Worm (Caenorhabditis elegans): Measurements from ENCODE around the gene kqt-1.

Gene kqt-1

DNA sequence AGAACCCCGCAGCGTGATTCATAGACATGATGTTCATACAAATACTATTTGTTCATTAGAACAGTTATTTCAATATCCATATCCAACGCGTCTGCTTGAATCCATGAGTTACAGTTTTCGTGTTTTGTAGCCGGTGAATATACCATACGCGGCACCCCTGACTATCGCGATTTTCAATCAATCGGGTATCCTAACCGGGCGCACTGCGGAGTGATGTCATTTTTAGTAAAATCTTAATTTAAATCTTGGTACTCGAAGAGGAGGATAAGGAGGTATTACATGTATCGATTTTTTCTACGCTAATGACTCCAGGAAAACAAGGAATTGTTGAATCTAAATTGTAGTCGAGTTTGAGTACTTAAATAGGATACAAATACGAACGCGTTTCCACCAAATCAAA is 50.6 kb downstream of the kqt-1 start:
- TF ChIP-seq ceh-6 (GFP tag; optimal IDR thresholded peaks at IDR 0.05) (no peak), elt-2 (tag; optimal IDR thresholded peaks at IDR 0.05) (no peak), fkh-10 (GFP tag; optimal IDR thresholded peaks at IDR 0.05) (no peak), unc-86 (tag; optimal IDR thresholded peaks at IDR 0.05) (no peak), ama-1 (optimal IDR thresholded peaks at IDR 0.05) (no peak), pha-2 (tag; optimal IDR thresholded peaks at IDR 0.05) (no peak), C08G9.2 (tag; optimal IDR thresholded peaks at IDR 0.05) (no peak), gmeb-2 (tag; optimal IDR thresholded peaks at IDR 0.05) (no peak), mec-3 (tag; optimal IDR thresholded peaks at IDR 0.05; ENCODE audit: borderline replicate concordance) (no peak)

DNA sequence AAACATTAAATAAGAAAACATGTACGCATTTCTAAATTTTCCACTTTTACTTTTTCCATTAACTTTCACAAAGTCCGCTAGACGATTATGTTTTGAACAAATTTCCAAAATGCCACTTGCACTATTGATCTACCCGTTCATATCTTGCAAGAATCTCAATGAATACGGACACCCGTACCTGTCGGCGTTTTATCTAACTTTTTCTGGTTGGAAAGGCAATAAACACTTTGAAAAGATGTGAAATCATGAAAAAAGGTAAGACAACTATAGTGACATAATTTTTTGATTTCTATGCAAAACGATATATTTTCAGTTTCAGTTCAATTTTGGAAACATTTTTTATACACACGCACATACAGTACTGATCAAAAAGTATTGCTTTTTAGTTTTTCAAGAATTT is 52.9 kb downstream of the kqt-1 start:
- TF ChIP-seq unc-3 (GFP tag; conservative IDR thresholded peaks at IDR 0.05) (no peak), unc-3 (tag; optimal IDR thresholded peaks at IDR 0.05) (no peak), unc-86 (tag; optimal IDR thresholded peaks at IDR 0.05) (no peak), C08G9.2 (tag; optimal IDR thresholded peaks at IDR 0.05) (no peak), ceh-48 (tag; optimal IDR thresholded peaks at IDR 0.05) (no peak), pag-3 (tag; optimal IDR thresholded peaks at IDR 0.05; ENCODE audit: borderline replicate concordance) (no peak), pros-1 (tag; optimal IDR thresholded peaks at IDR 0.05) (no peak), K09A11.1 (tag; optimal IDR thresholded peaks at IDR 0.05; ENCODE audit: insufficient read depth) (no peak), fkh-6 (tag; optimal IDR thresholded peaks at IDR 0.05) (no peak), gmeb-2 (tag; optimal IDR thresholded peaks at IDR 0.05) (no peak), hlh-30 (tag; optimal IDR thresholded peaks at IDR 0.05; ENCODE audit: insufficient read depth) (no peak)

DNA sequence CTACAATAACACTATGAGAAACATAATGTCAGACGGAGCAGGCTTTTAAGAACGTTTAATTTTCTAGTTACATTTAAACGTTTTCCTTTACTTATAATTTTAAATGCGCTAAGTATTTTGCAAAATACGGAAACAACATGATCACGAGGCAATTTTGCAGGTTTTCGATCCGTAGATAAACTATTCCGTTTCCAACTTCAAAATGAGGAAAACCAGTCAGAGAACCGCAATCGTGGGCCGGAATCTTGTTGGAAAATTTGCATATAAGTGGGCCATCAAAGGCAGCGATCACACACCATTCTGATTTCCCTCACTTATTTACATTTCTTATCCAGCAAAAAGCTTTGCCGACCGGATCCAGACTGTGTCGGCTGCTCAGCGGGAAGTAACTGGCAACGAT is 53.7 kb downstream of the kqt-1 start, which contains the start of gene col-172:
col-172 (plus strand) TSS at position 301 of the 400 bp plus-strand sequence.
- no peak for TF ChIP-seq ceh-19 (GFP tag; optimal IDR thresholded peaks at IDR 0.05)
- no peak for TF ChIP-seq tbx-2 (tag; optimal IDR thresholded peaks at IDR 0.05)
- TF ChIP-seq ceh-18 (tag; optimal IDR thresholded peaks at IDR 0.05) = no peak
- TF ChIP-seq nhr-11 (tag; optimal IDR thresholded peaks at IDR 0.05) = no peak
- TF ChIP-seq ceh-30 (tag; optimal IDR thresholded peaks at IDR 0.05) = no peak
- TF ChIP-seq K02D7.2 (tag; optimal IDR thresholded peaks at IDR 0.05) = no peak
- no peak for TF ChIP-seq ahr-1 (tag; optimal IDR thresholded peaks at IDR 0.05)
- no peak for TF ChIP-seq nfya-1 (tag; optimal IDR thresholded peaks at IDR 0.05)
- TF ChIP-seq gmeb-2 (tag; optimal IDR thresholded peaks at IDR 0.05) = no peak
- no peak for TF ChIP-seq ref-2 (tag; optimal IDR thresholded peaks at IDR 0.05)
- no peak for TF ChIP-seq elt-4 (tag; optimal IDR thresholded peaks at IDR 0.05)

DNA sequence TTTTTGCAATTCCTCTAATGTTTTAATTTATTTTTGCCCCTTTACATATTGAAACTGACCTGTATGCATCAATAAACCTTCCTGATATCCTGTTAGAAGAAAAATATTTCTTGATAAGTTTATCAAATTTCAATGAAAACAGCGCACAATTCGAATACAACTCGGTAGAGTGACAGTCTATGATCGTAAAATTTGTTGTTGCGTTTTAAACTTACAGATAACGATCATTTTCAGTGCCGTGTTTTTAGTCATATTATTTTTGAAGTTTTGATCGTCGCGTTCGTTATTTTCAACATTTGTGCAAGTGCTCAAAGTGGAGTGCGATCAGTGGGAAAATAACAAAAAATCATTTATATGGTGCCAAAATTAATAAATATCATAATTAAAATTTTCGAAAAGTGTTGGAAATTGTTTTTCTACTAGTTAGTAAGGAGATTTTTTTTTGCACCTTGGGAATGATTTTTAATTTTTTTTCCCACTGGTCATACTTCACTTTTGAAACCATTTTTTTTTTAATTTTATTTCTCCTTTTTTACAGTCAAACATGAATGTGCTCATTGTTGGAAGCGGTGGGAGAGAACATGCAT is 55.6 kb downstream of the kqt-1 start, which contains the start of gene F38B6.4:
F38B6.4 (plus strand) TSS at position 537 of the 587 bp plus-strand sequence.
- TF ChIP-seq tbx-7 (tag; optimal IDR thresholded peaks at IDR 0.05) (no peak), T23F11.4 (GFP tag; optimal IDR thresholded peaks at IDR 0.05) (no peak), fkh-10 (GFP tag; optimal IDR thresholded peaks at IDR 0.05) (no peak)
